Fruit fly (Drosophila melanogaster) whole organism, prepupa: Measurements from ENCODE around the gene CG7900.

Source experiments
- CG10631 ChIP-seq: fragments of 200-800 bp; sonication (Bioruptor generic); optimal IDR thresholded peaks from 2 replicates; lab custom pipeline; 2016; ENCODE audit warnings: missing biosample characterization, missing genetic modification characterization
- CG11294 ChIP-seq: fragments of 200-800 bp; sonication (Bioruptor generic); IDR thresholded peaks from 2 replicates; pipeline ENCODE4 v1.3.6; 2022; ENCODE audit warnings: missing biosample characterization, missing genetic modification characterization
- CG11762 ChIP-seq: fragments of 200-800 bp; sonication (Bioruptor generic); optimal IDR thresholded peaks from 3 replicates; lab custom pipeline; 2016; ENCODE audit warnings: missing biosample characterization, missing genetic modification characterization; ENCODE audit not compliant: insufficient read depth
- CG11902 ChIP-seq: fragments of 200-800 bp; sonication (Bioruptor generic); optimal IDR thresholded peaks from 3 replicates; lab custom pipeline; 2016; ENCODE audit warnings: missing biosample characterization, missing genetic modification characterization
- CG1621 ChIP-seq: fragments of 200-800 bp; sonication (Bioruptor generic); optimal IDR thresholded peaks from 3 replicates; lab custom pipeline; 2018; ENCODE audit warnings: missing biosample characterization, mild to moderate bottlenecking, missing genetic modification characterization
- CG16779 ChIP-seq: fragments of 200-800 bp; sonication (Bioruptor generic); optimal IDR thresholded peaks from 3 replicates; lab custom pipeline; 2017; ENCODE audit warnings: missing biosample characterization, mild to moderate bottlenecking, missing genetic modification characterization
- CG3032 ChIP-seq: fragments of 200-800 bp; optimal IDR thresholded peaks from 2 replicates; lab custom pipeline; 2019; ENCODE audit warnings: missing biosample characterization, mild to moderate bottlenecking, missing genetic modification characterization, moderate library complexity
- CG31627 ChIP-seq: fragments of 200-800 bp; sonication (Bioruptor generic); optimal IDR thresholded peaks from 3 replicates; lab custom pipeline; 2016; ENCODE audit warnings: missing biosample characterization, missing genetic modification characterization
- CG34406 ChIP-seq: fragments of 200-800 bp; sonication (Bioruptor generic); optimal IDR thresholded peaks from 3 replicates; lab custom pipeline; 2016; ENCODE audit warnings: missing biosample characterization, missing genetic modification characterization
- CG3919 ChIP-seq: fragments of 200-800 bp; sonication (Bioruptor generic); optimal IDR thresholded peaks from 3 replicates; lab custom pipeline; 2016; ENCODE audit warnings: missing biosample characterization, missing genetic modification characterization
- CG6276 ChIP-seq: fragments of 200-800 bp; sonication (Bioruptor generic); optimal IDR thresholded peaks from 2 replicates; lab custom pipeline; 2017; ENCODE audit warnings: missing biosample characterization, mild to moderate bottlenecking, missing genetic modification characterization
- CG6792 ChIP-seq: fragments of 200-800 bp; sonication (Bioruptor generic); optimal IDR thresholded peaks from 3 replicates; lab custom pipeline; 2016; ENCODE audit warnings: missing biosample characterization, missing genetic modification characterization
- CG6808 ChIP-seq: fragments of 200-800 bp; sonication (Bioruptor generic); optimal IDR thresholded peaks from 3 replicates; lab custom pipeline; 2017; ENCODE audit warnings: missing biosample characterization, missing genetic modification characterization, mild to moderate bottlenecking, moderate library complexity, missing genetic modification reagents
- CG7368 ChIP-seq: fragments of 200-800 bp; sonication (Bioruptor generic); optimal IDR thresholded peaks from 3 replicates; lab custom pipeline; 2016; ENCODE audit warnings: missing biosample characterization, missing genetic modification characterization
- CG8119 ChIP-seq: fragments of 200-800 bp; sonication (Bioruptor generic); IDR thresholded peaks from 3 replicates; pipeline ENCODE4 v1.3.6; 2022; ENCODE audit warnings: missing biosample characterization, missing genetic modification characterization
- CG8319 ChIP-seq: fragments of 200-800 bp; sonication (Bioruptor generic); optimal IDR thresholded peaks from 3 replicates; lab custom pipeline; 2016; ENCODE audit warnings: missing biosample characterization, missing genetic modification characterization
- CG8632 ChIP-seq: fragments of 200-800 bp; sonication (Bioruptor generic); optimal IDR thresholded peaks from 3 replicates; lab custom pipeline; 2016; ENCODE audit warnings: missing biosample characterization, missing genetic modification characterization
- CG9139 ChIP-seq: fragments of 200-800 bp; sonication (Bioruptor generic); optimal IDR thresholded peaks from 3 replicates; lab custom pipeline; 2017; ENCODE audit warnings: missing biosample characterization, mild to moderate bottlenecking, missing genetic modification characterization
- Eip75B ChIP-seq: fragments of 200-800 bp; sonication (Bioruptor generic); optimal IDR thresholded peaks from 3 replicates; lab custom pipeline; 2016; ENCODE audit warnings: missing biosample characterization, missing genetic modification characterization
- Eip78C ChIP-seq: fragments of 200-800 bp; sonication (Bioruptor generic); peaks from one replicate; lab custom pipeline; 2016; ENCODE audit warnings: missing biosample characterization, missing genetic modification characterization
- Eip93F ChIP-seq: fragments of 200-800 bp; sonication (Bioruptor generic); optimal IDR thresholded peaks from 2 replicates; lab custom pipeline; 2016; ENCODE audit warnings: missing biosample characterization, mild to moderate bottlenecking, missing genetic modification characterization
- Ets21C ChIP-seq: fragments of 200-800 bp; sonication (Bioruptor generic); optimal IDR thresholded peaks from 3 replicates; lab custom pipeline; 2016; ENCODE audit warnings: missing biosample characterization, missing genetic modification characterization
- Gug ChIP-seq: fragments of 200-800 bp; sonication (Bioruptor generic); IDR thresholded peaks from 2 replicates; pipeline ENCODE4 v1.3.6; 2022; ENCODE audit warnings: missing biosample characterization, missing genetic modification characterization
- Hr38 ChIP-seq: sonication (Bioruptor generic); optimal IDR thresholded peaks from 2 replicates; lab custom pipeline; 2016; ENCODE audit warnings: missing biosample characterization, missing genetic modification characterization
- Hr39 ChIP-seq: fragments of 200-800 bp; sonication (Bioruptor generic); optimal IDR thresholded peaks from 2 replicates; lab custom pipeline; 2016; ENCODE audit warnings: missing biosample characterization, missing genetic modification characterization
- Hr4 ChIP-seq: fragments of 200-800 bp; sonication (Bioruptor generic); optimal IDR thresholded peaks from 3 replicates; lab custom pipeline; 2016; ENCODE audit warnings: missing biosample characterization, missing genetic modification characterization
- Met ChIP-seq: fragments of 200-800 bp; sonication (Bioruptor generic); optimal IDR thresholded peaks from 3 replicates; lab custom pipeline; 2016; ENCODE audit warnings: missing biosample characterization, missing genetic modification characterization
- OdsH ChIP-seq: fragments of 200-800 bp; sonication (Bioruptor generic); optimal IDR thresholded peaks from 3 replicates; lab custom pipeline; 2016; ENCODE audit warnings: missing biosample characterization, missing genetic modification characterization
- Smox ChIP-seq: fragments of 200-800 bp; sonication (Bioruptor generic); optimal IDR thresholded peaks from 3 replicates; lab custom pipeline; 2016; ENCODE audit warnings: missing biosample characterization, missing genetic modification characterization
- Sox102F ChIP-seq: fragments of 200-800 bp; sonication (Bioruptor generic); optimal IDR thresholded peaks from 2 replicates; lab custom pipeline; 2016; ENCODE audit warnings: missing biosample characterization, mild to moderate bottlenecking, missing genetic modification characterization
- Sox14 ChIP-seq: fragments of 200-800 bp; sonication (Bioruptor generic); optimal IDR thresholded peaks from 3 replicates; lab custom pipeline; 2016; ENCODE audit warnings: missing biosample characterization, missing genetic modification characterization
- Sox15 ChIP-seq: fragments of 200-800 bp; sonication (Bioruptor generic); optimal IDR thresholded peaks from 3 replicates; lab custom pipeline; 2016; ENCODE audit warnings: missing biosample characterization, missing genetic modification characterization
- achi ChIP-seq: fragments of 200-800 bp; sonication (Bioruptor generic); optimal IDR thresholded peaks from 3 replicates; lab custom pipeline; 2016; ENCODE audit warnings: missing biosample characterization, missing genetic modification characterization
- acj6 ChIP-seq: fragments of 200-800 bp; sonication (Bioruptor generic); optimal IDR thresholded peaks from 3 replicates; lab custom pipeline; 2016; ENCODE audit warnings: missing biosample characterization, missing genetic modification characterization
- cyc ChIP-seq: fragments of 200-800 bp; sonication (Bioruptor generic); optimal IDR thresholded peaks from 3 replicates; lab custom pipeline; 2016; ENCODE audit warnings: missing biosample characterization, missing genetic modification characterization
- dac ChIP-seq: fragments of 200-800 bp; sonication (Bioruptor generic); optimal IDR thresholded peaks from 2 replicates; lab custom pipeline; 2017; ENCODE audit warnings: missing biosample characterization, mild to moderate bottlenecking, missing genetic modification characterization
- eg ChIP-seq: fragments of 200-800 bp; sonication (Bioruptor generic); IDR thresholded peaks from 3 replicates; pipeline ENCODE4 v1.3.6; 2022; ENCODE audit warnings: missing biosample characterization, missing genetic modification characterization
- esn ChIP-seq: fragments of 200-800 bp; sonication (Bioruptor generic); optimal IDR thresholded peaks from 2 replicates; lab custom pipeline; 2016; ENCODE audit warnings: missing biosample characterization, mild to moderate bottlenecking, missing genetic modification characterization, moderate library complexity
- fkh ChIP-seq: fragments of 200-800 bp; sonication (Bioruptor generic); optimal IDR thresholded peaks from 3 replicates; lab custom pipeline; 2017; ENCODE audit warnings: missing biosample characterization, mild to moderate bottlenecking, missing genetic modification characterization, moderate library complexity
- lz ChIP-seq: fragments of 200-800 bp; sonication (Bioruptor generic); optimal IDR thresholded peaks from 3 replicates; lab custom pipeline; 2016; ENCODE audit warnings: missing biosample characterization, missing genetic modification characterization
- net ChIP-seq: fragments of 200-800 bp; sonication (Bioruptor generic); optimal IDR thresholded peaks from 3 replicates; lab custom pipeline; 2016; ENCODE audit warnings: missing biosample characterization, missing genetic modification characterization
- pdm3 ChIP-seq: fragments of 200-800 bp; sonication (Bioruptor generic); optimal IDR thresholded peaks from 3 replicates; lab custom pipeline; 2016; ENCODE audit warnings: missing biosample characterization, missing genetic modification characterization
- salr ChIP-seq, 2 experiments: fragments of 200-800 bp; sonication (Bioruptor generic); optimal IDR thresholded peaks; 3 replicates each; lab custom pipeline; 2016 to 2018; ENCODE audit warnings: missing biosample characterization in 2 of 2, missing genetic modification characterization in 2 of 2, mild to moderate bottlenecking in 1 of 2
- spab ChIP-seq: fragments of 200-800 bp; sonication (Bioruptor generic); optimal IDR thresholded peaks from 2 replicates; lab custom pipeline; 2017; ENCODE audit warnings: missing biosample characterization, mild to moderate bottlenecking, missing genetic modification characterization, missing genetic modification reagents
- topi ChIP-seq: fragments of 200-800 bp; sonication (Bioruptor generic); optimal IDR thresholded peaks from 3 replicates; lab custom pipeline; 2016; ENCODE audit warnings: missing biosample characterization, missing genetic modification characterization
- vri ChIP-seq: fragments of 200-800 bp; sonication (Bioruptor generic); optimal IDR thresholded peaks from 3 replicates; lab custom pipeline; 2016; ENCODE audit warnings: missing biosample characterization, mild to moderate bottlenecking, missing genetic modification characterization

The CG7900 gene

dm6 chr3R:8122198-8122970 lies 28.5 kb downstream of the CG7900 start, which contains the start of gene CG7878 (continued):
- TF ChIP-seq acj6 (peak; percentile 55), Eip93F (GFP tag; lab: Kevin White, UChicago) (peak; percentile 69)
- TF ChIP-seq, all 60 proteins: peak for 35

dm6 chr3R:8126316-8127150 lies 32.6 kb downstream of the CG7900 start, which contains the start of the genes CG9667 and Arl8:
Gene CG9667, minus strand, starts transcription at chr3R:8126357.
Gene Arl8, plus strand, starts transcription at chr3R:8126605.
- TF ChIP-seq CG11294 (GFP tag; lab: Robert Waterston, UW) = no peak
- TF ChIP-seq CG8119 (GFP tag; lab: Robert Waterston, UW) = 0 out of 3 replicates have a peak, but pooled peaks have one; percentile 15
- peak; percentile 15 for TF ChIP-seq Ets21C (GFP tag; lab: Kevin White, UChicago)
- peak; percentile 10 for TF ChIP-seq Eip93F (GFP tag; lab: Kevin White, UChicago)
- peak; percentile 42; the same call in 2 of the 3 replicates for TF ChIP-seq eg
- peak; percentile 26 for TF ChIP-seq CG34406 (GFP tag; lab: Kevin White, UChicago)
- no peak for TF ChIP-seq CG6276
- TF ChIP-seq acj6 = peak; percentile 54
- peak; percentile 57 for TF ChIP-seq esn
- no peak for TF ChIP-seq dac (GFP tag; lab: Kevin White, UChicago)
- TF ChIP-seq achi (GFP tag; lab: Kevin White, UChicago) = peak; percentile 28
- peak; percentile 73 for TF ChIP-seq Eip78C (GFP tag; lab: Kevin White, UChicago)
- TF ChIP-seq OdsH (GFP tag; lab: Kevin White, UChicago) = peak; percentile 51
- no peak for TF ChIP-seq CG16779 (tag; lab: Kevin White, UChicago)
- peak; percentile 33 for TF ChIP-seq Hr39 (GFP tag; lab: Kevin White, UChicago)
- peak; percentile 37 for TF ChIP-seq fkh
- no peak for TF ChIP-seq vri (GFP tag; lab: Kevin White, UChicago)
- peak; percentile 65 for TF ChIP-seq CG3032 (tag; lab: Kevin White, UChicago)
- peak; percentile 61 for TF ChIP-seq CG10631 (GFP tag; lab: Kevin White, UChicago)
- no peak for TF ChIP-seq CG8319 (GFP tag; lab: Kevin White, UChicago)
- TF ChIP-seq cyc (GFP tag; lab: Kevin White, UChicago) = peak; percentile 44
- peak; percentile 20 for TF ChIP-seq CG8632 (GFP tag; lab: Kevin White, UChicago)
- peak; percentile 51 for TF ChIP-seq Sox14 (GFP tag; lab: Kevin White, UChicago)
- TF ChIP-seq Met = peak; percentile 43
- peak; percentile 38 for TF ChIP-seq CG11902 (GFP tag; lab: Kevin White, UChicago)
- TF ChIP-seq spab = no peak
- peak; percentile 24 for TF ChIP-seq net (GFP tag; lab: Kevin White, UChicago)
- peak; percentile 40 for TF ChIP-seq CG31627 (GFP tag; lab: Kevin White, UChicago)
- peak; percentile 35 for TF ChIP-seq Hr4 (GFP tag; lab: Kevin White, UChicago)
- no peak for TF ChIP-seq Hr38
- peak; percentile 14 for TF ChIP-seq CG9139
- TF ChIP-seq CG1621 (tag; lab: Kevin White, UChicago) = peak; percentile 68
- peak; percentile 15 for TF ChIP-seq CG6792 (GFP tag; lab: Kevin White, UChicago)
- peak; percentile 3 for TF ChIP-seq CG11762 (GFP tag; lab: Kevin White, UChicago)
- peak; percentile 37 for TF ChIP-seq topi (GFP tag; lab: Kevin White, UChicago)
- TF ChIP-seq salr (GFP tag; optimal IDR thresholded peaks at IDR 0.05; lab: Kevin White, UChicago) = no peak
- no peak for TF ChIP-seq CG6808
- peak; percentile 7 for TF ChIP-seq Sox102F (GFP tag; lab: Kevin White, UChicago)
- TF ChIP-seq Eip75B (GFP tag; lab: Kevin White, UChicago) = peak; percentile 2
- TF ChIP-seq CG3919 (GFP tag; lab: Kevin White, UChicago) = peak; percentile 23
- no peak for TF ChIP-seq Gug (GFP tag; lab: Robert Waterston, UW)
- TF ChIP-seq Sox15 (GFP tag; lab: Kevin White, UChicago) = peak; percentile 14
- TF ChIP-seq lz (GFP tag; lab: Kevin White, UChicago) = peak; percentile 34
- TF ChIP-seq pdm3 = peak; percentile 32
- TF ChIP-seq Smox (GFP tag; lab: Kevin White, UChicago) = peak; percentile 29
- TF ChIP-seq CG7368 (GFP tag; lab: Kevin White, UChicago) = peak; percentile 35
